Fruit fly (Drosophila melanogaster): ENCODE data around the gene CG13028.

- TF ChIP-seq psq (optimal IDR thresholded peaks at IDR 0.05), result no peak
- no peak for TF ChIP-seq Myc (optimal IDR thresholded peaks at IDR 0.05)
These were observed 29.4 kb upstream of the CG13028 start for dm6 chr3L:16893647-16894046.

All from Kc167 (cell line).